Worm (Caenorhabditis elegans): ENCODE data around the gene ZK643.5.

The ZK643.5 gene

DNA sequence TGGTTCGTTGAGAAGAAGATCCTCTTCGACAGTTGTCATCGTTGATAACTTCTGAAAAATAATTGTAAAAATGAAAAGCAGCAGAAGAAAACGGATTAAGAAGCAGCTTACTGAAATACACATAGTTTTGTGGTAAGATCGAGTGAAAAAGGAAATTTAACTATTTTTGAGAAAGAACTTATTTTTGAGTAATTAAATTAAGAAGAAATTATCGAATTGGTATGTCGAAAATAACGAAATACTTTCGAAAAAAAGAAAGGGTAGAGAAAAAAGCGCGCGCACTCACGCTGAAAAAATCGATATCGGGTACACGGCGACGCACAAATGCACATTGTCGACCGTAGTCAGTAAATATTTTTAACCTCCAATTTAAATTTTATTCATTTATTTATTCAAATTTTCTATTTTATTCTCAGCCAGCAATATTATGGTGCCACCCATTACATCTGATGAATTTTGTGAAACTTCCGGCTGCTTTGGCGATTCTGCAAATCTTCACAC is at the start of gene ZK643.5, which contains the start of gene ZK643.2:
Gene ZK643.5 (minus strand): TSS at position 51 of the 501 bp plus-strand sequence.
Gene ZK643.2 (plus strand): TSS at position 395 of the 501 bp plus-strand sequence.
- TF ChIP-seq unc-42 (tag; optimal IDR thresholded peaks at IDR 0.05), result peak; percentile 76
- TF ChIP-seq sox-2 (GFP tag; IDR thresholded peaks at IDR 0.05), result no peak
- TF ChIP-seq nfya-1 (tag; optimal IDR thresholded peaks at IDR 0.05), result peak; percentile 49
- peak; percentile 99 for TF ChIP-seq ceh-48 (tag; optimal IDR thresholded peaks at IDR 0.05)
- peak; percentile 43 for TF ChIP-seq ceh-31 (tag; optimal IDR thresholded peaks at IDR 0.05)
- no peak for TF ChIP-seq ceh-45 (GFP tag; IDR thresholded peaks at IDR 0.05)
- TF ChIP-seq ceh-22 (tag; optimal IDR thresholded peaks at IDR 0.05), result no peak

DNA sequence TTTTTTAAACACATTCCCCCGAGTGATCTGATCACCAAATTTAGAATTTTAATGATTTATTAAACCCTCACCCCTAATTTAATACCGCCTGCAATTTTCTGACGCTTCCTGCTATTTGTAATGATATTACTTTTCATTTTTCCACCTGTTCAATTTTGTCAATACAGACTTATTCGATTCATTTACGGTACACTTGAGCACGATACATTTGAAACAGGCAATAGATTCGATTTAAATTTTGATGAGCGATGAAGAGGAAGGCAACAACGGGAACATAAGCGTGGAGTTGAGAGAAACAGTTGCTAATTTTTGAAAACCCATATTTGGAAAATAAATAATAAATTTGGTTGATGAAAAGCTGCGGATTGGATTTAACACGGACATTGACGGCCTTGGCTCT is 48.7 kb upstream of the ZK643.5 start:
- TF ChIP-seq ceh-19 (GFP tag; optimal IDR thresholded peaks at IDR 0.05) (no peak), lim-6 (tag; optimal IDR thresholded peaks at IDR 0.05) (no peak), elt-2 (tag; optimal IDR thresholded peaks at IDR 0.05) (no peak), hlh-15 (tag; optimal IDR thresholded peaks at IDR 0.05) (no peak)

DNA sequence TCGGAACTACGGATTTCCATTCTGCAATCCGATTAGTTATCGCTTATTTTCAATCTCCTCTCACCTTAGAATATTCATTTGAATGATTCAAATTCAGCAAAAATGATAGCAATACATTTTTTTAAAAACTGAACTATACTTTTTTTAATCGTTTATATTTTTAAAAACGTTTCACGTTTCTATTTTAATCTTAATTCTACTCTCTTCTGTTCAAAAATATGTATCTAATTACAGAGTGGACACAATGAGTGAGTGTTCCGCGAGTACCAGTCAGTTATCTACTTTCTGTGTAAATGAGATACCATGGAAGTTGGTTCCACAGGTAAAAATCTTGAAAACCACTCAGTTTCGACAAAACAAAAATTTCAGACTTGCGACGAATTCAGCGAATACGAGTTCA is 46.5 kb upstream of the ZK643.5 start, which contains the start of the genes F59B2.15 and zif-1:
Gene F59B2.15 (minus strand): TSS at position 101 of the 400 bp plus-strand sequence.
Gene zif-1 (plus strand): TSS at position 235 of the 400 bp plus-strand sequence.
- TF ChIP-seq ceh-34 (tag; optimal IDR thresholded peaks at IDR 0.05) (no peak), hlh-6 (tag; optimal IDR thresholded peaks at IDR 0.05) (no peak), gmeb-2 (tag; optimal IDR thresholded peaks at IDR 0.05) (no peak), pqm-1 (tag; optimal IDR thresholded peaks at IDR 0.05) (no peak), fkh-10 (GFP tag; optimal IDR thresholded peaks at IDR 0.05) (no peak), nhr-232 (tag; optimal IDR thresholded peaks at IDR 0.05) (no peak), ama-1 (optimal IDR thresholded peaks at IDR 0.05) (no peak), elt-4 (tag; optimal IDR thresholded peaks at IDR 0.05) (no peak), F13H6.1 (tag; optimal IDR thresholded peaks at IDR 0.05) (no peak), tbx-7 (tag; optimal IDR thresholded peaks at IDR 0.05) (no peak), dmd-4 (tag; optimal IDR thresholded peaks at IDR 0.05; ENCODE audit: borderline replicate concordance) (no peak), zip-5 (tag; optimal IDR thresholded peaks at IDR 0.05) (no peak), ref-2 (tag; optimal IDR thresholded peaks at IDR 0.05) (no peak), C38D4.7 (GFP tag; optimal IDR thresholded peaks at IDR 0.05) (no peak), syd-9 (tag; optimal IDR thresholded peaks at IDR 0.05) (no peak)

DNA sequence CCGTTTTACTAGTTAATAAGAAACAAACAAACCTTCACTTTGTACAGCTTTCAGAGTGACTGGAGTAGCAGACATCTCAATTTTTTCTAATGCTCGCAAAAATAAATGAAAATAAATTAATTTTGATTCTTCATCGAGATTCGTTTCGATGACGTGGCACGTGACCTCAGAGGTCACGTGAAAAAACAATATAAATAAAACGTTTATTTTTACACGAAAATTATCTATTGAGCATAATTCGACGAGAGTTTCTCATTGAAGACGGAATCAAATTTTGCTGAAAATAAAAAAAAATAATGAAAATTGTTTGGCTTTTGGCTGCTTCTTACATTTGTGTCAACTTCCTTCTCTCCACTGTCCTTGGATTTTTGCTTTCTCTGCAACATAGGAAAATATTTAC is 45.9 kb upstream of the ZK643.5 start, which contains the start of gene rpn-6.2:
Gene rpn-6.2 (minus strand): TSS at position 101 of the 400 bp plus-strand sequence.
- no peak for TF ChIP-seq T23F11.4 (GFP tag; optimal IDR thresholded peaks at IDR 0.05)
- no peak for TF ChIP-seq nhr-11 (tag; optimal IDR thresholded peaks at IDR 0.05)
- no peak for TF ChIP-seq elt-4 (tag; optimal IDR thresholded peaks at IDR 0.05)
- TF ChIP-seq ttx-3 (tag; optimal IDR thresholded peaks at IDR 0.05), result no peak
- TF ChIP-seq dve-1 (tag; optimal IDR thresholded peaks at IDR 0.05), result no peak

DNA sequence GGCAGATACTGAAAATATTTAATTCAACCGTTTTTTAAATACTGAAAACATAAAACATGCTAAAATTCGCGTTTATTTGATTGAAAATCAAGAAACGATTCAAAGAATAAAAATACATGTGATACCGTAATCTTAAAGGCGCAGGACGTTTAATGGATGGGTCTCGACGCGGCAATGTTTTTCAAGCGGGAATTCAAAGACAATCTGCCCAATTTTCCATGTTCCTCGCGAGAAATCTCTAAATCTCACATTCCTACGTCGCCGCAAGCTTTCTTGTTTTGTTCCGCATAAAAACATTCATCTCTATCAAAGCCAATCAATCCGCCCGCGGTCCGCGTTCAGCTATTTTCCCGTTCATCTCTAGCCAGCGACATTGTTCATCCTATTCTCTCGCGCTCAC is 45.5 kb upstream of the ZK643.5 start:
- TF ChIP-seq hlh-13 (GFP tag; optimal IDR thresholded peaks at IDR 0.05) (no peak), elt-2 (tag; optimal IDR thresholded peaks at IDR 0.05) (no peak), pha-4 (tag; optimal IDR thresholded peaks at IDR 0.05) (no peak), ceh-9 (tag; optimal IDR thresholded peaks at IDR 0.05) (no peak)

DNA sequence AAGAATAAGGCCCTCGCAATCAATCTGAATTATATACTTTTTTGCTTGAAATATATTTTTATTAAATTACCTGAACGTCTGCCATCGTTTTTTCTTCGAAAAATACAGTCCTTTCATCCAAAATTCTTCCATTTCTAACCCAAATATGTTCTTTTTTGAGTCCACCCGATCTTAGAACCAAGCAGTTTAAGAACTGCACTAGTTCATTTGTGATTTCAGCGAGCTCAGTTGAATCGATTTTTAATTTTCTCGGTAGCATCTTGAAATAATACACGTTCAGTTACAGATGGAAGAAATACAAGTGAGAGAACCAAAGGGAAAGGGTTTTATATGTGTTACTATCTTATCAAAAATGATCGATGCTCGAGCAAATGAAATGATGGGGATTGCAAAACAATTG is 43.5 kb upstream of the ZK643.5 start, which contains the start of gene F59B2.3:
Gene F59B2.3 (minus strand): TSS at position 259 of the 400 bp plus-strand sequence.
- TF ChIP-seq ceh-14 (tag; optimal IDR thresholded peaks at IDR 0.05) (no peak), fax-1 (tag; optimal IDR thresholded peaks at IDR 0.05) (no peak), ceh-31 (tag; optimal IDR thresholded peaks at IDR 0.05) (no peak), mec-3 (tag; optimal IDR thresholded peaks at IDR 0.05; ENCODE audit: borderline replicate concordance) (no peak), ceh-30 (tag; optimal IDR thresholded peaks at IDR 0.05) (no peak), fkh-6 (tag; optimal IDR thresholded peaks at IDR 0.05) (no peak), gmeb-2 (tag; optimal IDR thresholded peaks at IDR 0.05) (no peak), odd-2 (tag; optimal IDR thresholded peaks at IDR 0.05) (no peak), nhr-11 (tag; optimal IDR thresholded peaks at IDR 0.05) (no peak), npax-4 (tag; optimal IDR thresholded peaks at IDR 0.05) (no peak), lim-6 (tag; optimal IDR thresholded peaks at IDR 0.05) (no peak), eyg-1 (tag; optimal IDR thresholded peaks at IDR 0.05) (no peak), ceh-6 (GFP tag; optimal IDR thresholded peaks at IDR 0.05) (no peak), Y22D7AL.16 (tag; optimal IDR thresholded peaks at IDR 0.05) (no peak), ceh-22 (tag; optimal IDR thresholded peaks at IDR 0.05) (no peak), ceh-19 (GFP tag; optimal IDR thresholded peaks at IDR 0.05) (no peak)
